Worm (Caenorhabditis elegans): ENCODE measurements around the gene acl-14.

- TF ChIP-seq snpc-1.1 (tag; optimal IDR thresholded peaks at IDR 0.05; ENCODE audit: insufficient read depth) (no peak), nfyb-1 (GFP tag; IDR thresholded peaks at IDR 0.05) (no peak), nfya-1 (tag; optimal IDR thresholded peaks at IDR 0.05; ENCODE audit: borderline replicate concordance, insufficient read depth) (no peak), ama-1 (optimal IDR thresholded peaks at IDR 0.05) (no peak), ama-1 (GFP tag; optimal IDR thresholded peaks at IDR 0.05) (no peak), egl-44 (GFP tag; IDR thresholded peaks at IDR 0.05) (no peak), mes-4 (tag; optimal IDR thresholded peaks at IDR 0.05) (no peak), D2030.7 (GFP tag; IDR thresholded peaks at IDR 0.05) (no peak), unc-62 (GFP tag; optimal IDR thresholded peaks at IDR 0.05) (no peak), sea-2 (GFP tag; IDR thresholded peaks at IDR 0.05) (no peak)
These were observed 43.0 kb upstream of the acl-14 start, which contains the start of gene E02C12.19 for ce11 chrV:9376417-9376816.
